Worm (Caenorhabditis elegans): ENCODE measurements around the gene T17H7.7.

T17H7.7 gene

ce11 chrIII:757981-758380 lies at the start of gene T17H7.7:
Gene T17H7.7 (minus strand): TSS chrIII:758081.
- no peak for TF ChIP-seq Y105C5A.15 (GFP tag; IDR thresholded peaks at IDR 0.05)
- no peak for TF ChIP-seq dve-1 (tag; optimal IDR thresholded peaks at IDR 0.05; ENCODE audit: insufficient read depth)
- TF ChIP-seq unc-62 (GFP tag; optimal IDR thresholded peaks at IDR 0.05 in 1 of 2), result peak in 1 of 2 experiments; percentile 1
- no peak for TF ChIP-seq unc-62 (tag; optimal IDR thresholded peaks at IDR 0.05)

DNA sequence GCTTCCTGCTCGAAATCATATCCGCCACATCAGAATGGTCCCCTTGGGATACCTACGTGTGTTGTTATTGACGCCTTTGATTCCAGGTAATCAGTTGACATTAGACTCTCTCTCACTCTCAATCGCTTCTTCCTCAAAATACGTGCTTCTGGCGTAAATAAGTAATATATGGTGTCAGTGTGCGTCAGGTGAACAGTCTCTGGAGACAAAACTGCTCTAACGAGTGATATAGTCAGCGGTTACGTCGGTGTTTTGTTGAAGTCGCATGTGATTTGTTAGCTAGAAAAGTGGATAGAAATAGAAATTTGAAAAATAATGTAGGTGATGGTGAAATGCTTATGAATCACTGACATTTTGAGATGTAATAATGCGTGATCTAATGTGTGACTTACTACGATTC lies 44.2 kb upstream of the T17H7.7 start:
- no peak for TF ChIP-seq lin-15B (tag; optimal IDR thresholded peaks at IDR 0.05)
- TF ChIP-seq lin-1 (GFP tag; IDR thresholded peaks at IDR 0.05), result no peak
- TF ChIP-seq gei-8 (GFP tag; optimal IDR thresholded peaks at IDR 0.05), result no peak
- TF ChIP-seq set-16 (GFP tag; IDR thresholded peaks at IDR 0.05), result no peak
- TF ChIP-seq ceh-28 (tag; optimal IDR thresholded peaks at IDR 0.05), result no peak
- TF ChIP-seq ceh-32 (tag; optimal IDR thresholded peaks at IDR 0.05; ENCODE audit: poor library complexity), result no peak
- no peak for TF ChIP-seq mdt-29 (GFP tag; IDR thresholded peaks at IDR 0.05)
- no peak for TF ChIP-seq attf-4 (tag; optimal IDR thresholded peaks at IDR 0.05)
- TF ChIP-seq tag-97 (GFP tag; IDR thresholded peaks at IDR 0.05), result no peak
- TF ChIP-seq nhr-6 (tag; optimal IDR thresholded peaks at IDR 0.05), result no peak
- no peak for TF ChIP-seq lin-38 (GFP tag; IDR thresholded peaks at IDR 0.05)
- TF ChIP-seq zip-2 (tag; optimal IDR thresholded peaks at IDR 0.05), result no peak
- TF ChIP-seq skn-1 (tag; optimal IDR thresholded peaks at IDR 0.05), result no peak
- TF ChIP-seq daf-12 (tag; optimal IDR thresholded peaks at IDR 0.05), result no peak
- TF ChIP-seq duxl-1 (tag; optimal IDR thresholded peaks at IDR 0.05; ENCODE audit: poor library complexity), result no peak
- no peak for TF ChIP-seq Y5F2A.4 (GFP tag; optimal IDR thresholded peaks at IDR 0.05)
- no peak for TF ChIP-seq snpc-1.2 (GFP tag; IDR thresholded peaks at IDR 0.05)

- no peak for TF ChIP-seq hif-1 (tag; optimal IDR thresholded peaks at IDR 0.05)
- TF ChIP-seq unc-62 (GFP tag; optimal IDR thresholded peaks at IDR 0.05 in 1 of 2), result peak in 1 of 2 experiments; percentile 55
- no peak for TF ChIP-seq unc-62 (tag; optimal IDR thresholded peaks at IDR 0.05)
Measured at ce11 chrIII:797507-797906, 39.6 kb upstream of the T17H7.7 start.

DNA sequence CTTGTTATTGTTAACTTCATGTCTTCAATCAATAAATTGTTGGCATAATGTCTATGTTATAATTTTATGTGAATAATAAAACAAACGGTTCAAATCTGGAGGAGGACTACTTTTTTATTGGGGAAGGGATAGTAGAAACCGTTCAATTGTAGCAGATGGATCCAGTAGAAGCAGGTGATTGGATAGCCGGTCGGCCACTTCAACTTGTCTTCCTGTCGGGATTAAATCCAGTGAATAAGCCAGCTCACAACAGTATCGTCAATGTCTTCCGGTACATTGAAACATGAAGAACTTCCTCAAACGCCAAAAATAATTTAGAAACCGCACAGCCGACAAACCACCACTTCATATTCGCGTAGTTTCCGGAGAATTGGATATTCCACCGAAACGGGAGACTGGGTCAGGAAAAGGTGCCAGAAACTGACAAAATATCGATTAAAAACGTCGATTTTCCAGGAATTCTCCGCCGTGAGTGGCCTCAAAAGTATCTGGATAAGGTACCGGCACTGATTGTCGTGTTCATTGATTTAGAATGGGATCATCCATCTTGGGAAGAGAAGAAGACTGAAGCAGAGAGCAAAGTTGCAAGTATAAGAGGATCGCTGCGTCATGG lies 37.2 kb upstream of the T17H7.7 start, which contains the start of gene trpp-11:
Gene trpp-11, plus strand, starts transcription at position 153 of the 613 bp plus-strand sequence.
- TF ChIP-seq ama-1 (optimal IDR thresholded peaks at IDR 0.05), result peak; percentile 43
- peak in 1 of 2 experiments; percentile 65 for TF ChIP-seq unc-62 (GFP tag; optimal IDR thresholded peaks at IDR 0.05 in 1 of 2)
- TF ChIP-seq unc-62 (tag; optimal IDR thresholded peaks at IDR 0.05), result no peak
- TF ChIP-seq vab-7 (GFP tag; IDR thresholded peaks at IDR 0.05), result no peak
- no peak for TF ChIP-seq ceh-20 (GFP tag; IDR thresholded peaks at IDR 0.05)
- TF ChIP-seq daf-8 (GFP tag; IDR thresholded peaks at IDR 0.05), result no peak
- peak; percentile 55 for TF ChIP-seq lin-38 (GFP tag; IDR thresholded peaks at IDR 0.05)
- TF ChIP-seq ceh-28 (tag; optimal IDR thresholded peaks at IDR 0.05), result no peak
- TF ChIP-seq dpl-1 (GFP tag; optimal IDR thresholded peaks at IDR 0.05), result no peak
- TF ChIP-seq D1046.2 (GFP tag; IDR thresholded peaks at IDR 0.05), result 0 out of 2 replicates have a peak, but pooled peaks have one; percentile 52
- 0 out of 4 replicates have a peak, but pooled peaks of 1 of the 2 experiments have one; percentile 3 for TF ChIP-seq madf-5 (GFP tag; IDR thresholded peaks at IDR 0.05)
- no peak for TF ChIP-seq aly-2 (tag; optimal IDR thresholded peaks at IDR 0.05)
- no peak for TF ChIP-seq Y5F2A.4 (GFP tag; optimal IDR thresholded peaks at IDR 0.05)
- no peak for TF ChIP-seq lin-13 (GFP tag; optimal IDR thresholded peaks at IDR 0.05)
- TF ChIP-seq nhr-42 (GFP tag; IDR thresholded peaks at IDR 0.05), result no peak
- TF ChIP-seq unc-130 (GFP tag; optimal IDR thresholded peaks at IDR 0.05), result no peak
- no peak for TF ChIP-seq zip-2 (tag; optimal IDR thresholded peaks at IDR 0.05)
- TF ChIP-seq saeg-2 (GFP tag; IDR thresholded peaks at IDR 0.05), result no peak
- TF ChIP-seq ctbp-1 (GFP tag; IDR thresholded peaks at IDR 0.05), result no peak
- no peak for TF ChIP-seq fos-1 (tag; optimal IDR thresholded peaks at IDR 0.05)
- no peak for TF ChIP-seq rbr-2 (tag; optimal IDR thresholded peaks at IDR 0.05)
- TF ChIP-seq egl-43 (GFP tag; IDR thresholded peaks at IDR 0.05), result 0 out of 2 replicates have a peak, but pooled peaks have one; percentile 15
- no peak for TF ChIP-seq nhr-237 (tag; optimal IDR thresholded peaks at IDR 0.05)
- no peak for TF ChIP-seq pha-4 (GFP tag; IDR thresholded peaks at IDR 0.05)
- no peak for TF ChIP-seq pha-4 (tag; optimal IDR thresholded peaks at IDR 0.05)
- no peak for TF ChIP-seq snpc-4 (tag; optimal IDR thresholded peaks at IDR 0.05)
- TF ChIP-seq F49E8.2 (tag; optimal IDR thresholded peaks at IDR 0.05; ENCODE audit: borderline replicate concordance), result no peak
- TF ChIP-seq egl-27 (tag; optimal IDR thresholded peaks at IDR 0.05), result no peak
- no peak for TF ChIP-seq ZK546.5 (tag; optimal IDR thresholded peaks at IDR 0.05)
- TF ChIP-seq sdz-12 (GFP tag; optimal IDR thresholded peaks at IDR 0.05), result no peak

Measured in whole organism, L4 larva.